Fruit fly (Drosophila melanogaster) whole organism, pupa: ENCODE results near the gene CG43050.

ENCODE experiments used
- CG8301 ChIP-seq: fragments of 200-800 bp; sonication (Bioruptor generic); optimal IDR thresholded peaks from 2 replicates; lab custom pipeline; 2018; ENCODE audit warnings: missing biosample characterization, mild to moderate bottlenecking, missing genetic modification characterization
- EcR ChIP-seq: fragments of 200-800 bp; sonication (Bioruptor generic); optimal IDR thresholded peaks from 3 replicates; lab custom pipeline; 2019; ENCODE audit warnings: missing biosample characterization, missing genetic modification characterization, mild to moderate bottlenecking, moderate library complexity, missing genetic modification reagents

DNA sequence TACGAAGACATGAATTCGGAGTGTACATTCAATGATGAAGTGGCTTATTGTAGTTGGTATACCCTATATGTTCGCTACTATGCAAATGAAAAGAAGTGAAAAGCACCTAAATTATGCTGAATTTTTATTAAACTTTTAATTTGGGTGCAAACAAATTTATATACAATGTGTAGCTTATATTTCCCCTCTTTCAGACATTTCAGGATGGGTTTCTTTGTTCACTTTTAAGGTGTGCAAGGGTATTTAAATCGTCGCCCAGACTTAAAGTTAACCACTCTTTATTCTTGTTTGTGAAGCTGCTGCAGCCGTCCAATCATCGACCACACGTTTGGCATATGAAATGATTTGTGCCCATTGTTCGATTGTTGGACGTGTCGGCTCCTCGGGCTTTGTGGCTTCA, 32.4 kb upstream of the CG43050 start:
- TF ChIP-seq CG8301 (tag; lab: Kevin White, UChicago) (no peak), EcR (no peak)
